Worm (Caenorhabditis elegans): ENCODE data around the gene F28C6.8.

DNA sequence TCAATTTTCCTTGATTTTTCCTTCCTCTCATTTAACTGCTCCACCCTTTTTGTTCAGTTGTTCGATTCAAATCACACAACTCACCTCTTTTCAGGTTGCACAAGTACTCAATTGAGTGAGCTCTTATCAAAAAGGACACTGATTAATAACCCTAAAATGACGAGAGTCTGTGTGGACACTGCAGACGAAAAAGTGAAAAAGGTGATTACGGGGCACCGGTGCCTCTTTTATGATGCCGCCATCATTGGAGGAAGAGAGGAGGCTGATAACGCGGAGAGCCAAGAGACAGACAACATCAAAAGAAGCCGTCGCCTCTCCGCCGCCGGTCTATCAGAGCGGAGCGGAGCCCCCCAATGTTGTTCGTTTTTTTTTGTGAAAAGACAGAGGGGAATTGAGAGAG is 18.5 kb downstream of the F28C6.8 start, which contains the start of gene sptf-2:
- TF ChIP-seq aha-1 (tag; optimal IDR thresholded peaks at IDR 0.05) = no peak
- no peak for TF ChIP-seq blmp-1 (tag; optimal IDR thresholded peaks at IDR 0.05)
- TF ChIP-seq lin-13 (GFP tag; optimal IDR thresholded peaks at IDR 0.05) = no peak
- no peak for TF ChIP-seq sup-37 (GFP tag; optimal IDR thresholded peaks at IDR 0.05)
- TF ChIP-seq fos-1 (tag; optimal IDR thresholded peaks at IDR 0.05) = no peak
- TF ChIP-seq ets-5 (GFP tag; IDR thresholded peaks at IDR 0.05) = no peak
- no peak for TF ChIP-seq lin-15B (tag; optimal IDR thresholded peaks at IDR 0.05)
- TF ChIP-seq fkh-10 (GFP tag; optimal IDR thresholded peaks at IDR 0.05) = no peak
- no peak for TF ChIP-seq unc-62 (GFP tag; optimal IDR thresholded peaks at IDR 0.05)
- no peak for TF ChIP-seq ceh-82 (tag; optimal IDR thresholded peaks at IDR 0.05)
- TF ChIP-seq sptf-1 (tag; optimal IDR thresholded peaks at IDR 0.05) = no peak
- no peak for TF ChIP-seq ama-1 (optimal IDR thresholded peaks at IDR 0.05)
- TF ChIP-seq ces-1 (GFP tag; optimal IDR thresholded peaks at IDR 0.05) = no peak
- TF ChIP-seq skn-1 (tag; optimal IDR thresholded peaks at IDR 0.05) = no peak

Measured in whole organism, L1 larva.